Worm (Caenorhabditis elegans) whole organism, L1 larva: ENCODE measurements around the gene B0334.20.

Source experiments
- C04F5.9 ChIP-seq: sonication (generic microtip); optimal IDR thresholded peaks from 2 replicates; lab custom pipeline; 2016; ENCODE audit warnings: missing genetic modification characterization, missing compliant biosample characterization
- C16A3.4 ChIP-seq: fragments of 150-350 bp; optimal IDR thresholded peaks from 2 replicates; lab custom pipeline; 2014; ENCODE audit warnings: missing biosample characterization, missing genetic modification characterization
- F16B12.6 ChIP-seq: fragments of 150-350 bp; optimal IDR thresholded peaks from 2 replicates; lab custom pipeline; 2014; ENCODE audit warnings: missing biosample characterization, missing genetic modification characterization
- alr-1 ChIP-seq: fragments of 200-800 bp; sonication (Bioruptor generic); optimal IDR thresholded peaks from 2 replicates; lab custom pipeline; 2018; ENCODE audit warnings: borderline replicate concordance, mild to moderate bottlenecking, missing genetic modification characterization, missing compliant biosample characterization
- ama-1 ChIP-seq: fragments of 150-350 bp; optimal IDR thresholded peaks from 2 replicates; lab custom pipeline; 2014
- ceh-8 ChIP-seq: fragments of 200-800 bp; sonication (Bioruptor generic); optimal IDR thresholded peaks from 2 replicates; lab custom pipeline; 2018; ENCODE audit warnings: mild to moderate bottlenecking, missing genetic modification characterization, moderate library complexity, missing compliant biosample characterization
- dpl-1 ChIP-seq, 3 experiments: fragments of 150-350 bp in 2 of 3; sonication (generic microtip) in 1 of 3; optimal IDR thresholded peaks; 2 replicates each; lab custom pipeline; 2014 to 2017; ENCODE audit warnings: missing biosample characterization in 3 of 3, missing genetic modification characterization in 3 of 3, missing genetic modification reagents in 3 of 3
- dsc-1 ChIP-seq: sonication (generic microtip); optimal IDR thresholded peaks from 2 replicates; lab custom pipeline; 2016; ENCODE audit warnings: mild to moderate bottlenecking, missing genetic modification characterization, missing compliant biosample characterization
- efl-1 ChIP-seq, 4 experiments: fragments of 150-350 bp; optimal IDR thresholded peaks in 3 of 4; peaks in 1 of 4; 1 replicate in 1 of 4; 2 replicates in 3 of 4; lab custom pipeline; 2014; ENCODE audit warnings: missing biosample characterization in 2 of 4, missing genetic modification characterization in 2 of 4, missing genetic modification reagents in 2 of 4
- egl-13 ChIP-seq: sonication (generic microtip); optimal IDR thresholded peaks from 2 replicates; lab custom pipeline; 2016; ENCODE audit warnings: missing genotype, missing genetic modification reagents, missing genetic modification characterization, missing compliant biosample characterization
- egl-27 ChIP-seq, 2 experiments: fragments of 150-350 bp in 1 of 2; sonication (generic microtip); optimal IDR thresholded peaks; 3 replicates each; lab custom pipeline; 2017 to 2018; ENCODE audit warnings: missing biosample characterization in 2 of 2, missing genetic modification characterization in 2 of 2, missing genetic modification reagents in 2 of 2
- elt-2 ChIP-seq: sonication (generic microtip); optimal IDR thresholded peaks from 2 replicates; lab custom pipeline; 2016; ENCODE audit warnings: missing genetic modification characterization, mild to moderate bottlenecking, inconsistent platforms, missing compliant biosample characterization, missing genetic modification reagents
- fkh-10 ChIP-seq: sonication (generic microtip); optimal IDR thresholded peaks from 2 replicates; lab custom pipeline; 2017; ENCODE audit warnings: missing biosample characterization, missing genetic modification reagents, missing genetic modification characterization
- fkh-8 ChIP-seq: sonication (generic microtip); optimal IDR thresholded peaks from 2 replicates; lab custom pipeline; 2016; ENCODE audit warnings: mild to moderate bottlenecking, missing genetic modification characterization, missing compliant biosample characterization
- hlh-4 ChIP-seq: sonication (generic microtip); optimal IDR thresholded peaks from 2 replicates; lab custom pipeline; 2016; ENCODE audit warnings: mild to moderate bottlenecking, missing genetic modification characterization, missing compliant biosample characterization
- irx-1 ChIP-seq: sonication (generic microtip); optimal IDR thresholded peaks from 2 replicates; lab custom pipeline; 2016; ENCODE audit warnings: missing genetic modification characterization, missing compliant biosample characterization
- lin-13 ChIP-seq: fragments of 150-350 bp; optimal IDR thresholded peaks from 2 replicates; lab custom pipeline; 2014; ENCODE audit warnings: missing biosample characterization, missing genetic modification reagents, missing genetic modification characterization
- lin-15B ChIP-seq: fragments of 150-350 bp; sonication (generic microtip); optimal IDR thresholded peaks from 3 replicates; lab custom pipeline; 2014; ENCODE audit warnings: missing biosample characterization, missing genetic modification characterization
- lin-35 ChIP-seq, 2 experiments: fragments of 150-350 bp; optimal IDR thresholded peaks; 2 replicates each; lab custom pipeline; 2014; ENCODE audit warnings: missing biosample characterization in 2 of 2, missing genetic modification characterization in 2 of 2, missing genetic modification reagents in 2 of 2
- lin-39 ChIP-seq: fragments of 150-350 bp; optimal IDR thresholded peaks from 2 replicates; lab custom pipeline; 2014; ENCODE audit warnings: missing biosample characterization, missing genetic modification reagents, missing genetic modification characterization
- lir-3 ChIP-seq: sonication (generic microtip); optimal IDR thresholded peaks from 2 replicates; lab custom pipeline; 2016; ENCODE audit warnings: mild to moderate bottlenecking, missing genetic modification characterization, moderate library complexity, missing compliant biosample characterization; ENCODE audit not compliant: poor library complexity
- mab-9 ChIP-seq: fragments of 200-800 bp; sonication (Bioruptor generic); IDR thresholded peaks from 2 replicates; pipeline ENCODE4 v1.3.6; 2022; ENCODE audit warnings: missing genetic modification reagents, missing genetic modification characterization, missing compliant biosample characterization
- mdl-1 ChIP-seq, 2 experiments: fragments of 150-350 bp; optimal IDR thresholded peaks; 2 replicates each; lab custom pipeline; 2014 to 2017; ENCODE audit warnings: missing biosample characterization in 2 of 2, missing genetic modification characterization in 2 of 2, inconsistent platforms in 1 of 2
- nhr-11 ChIP-seq: fragments of 150-350 bp; optimal IDR thresholded peaks from 2 replicates; lab custom pipeline; 2014; ENCODE audit warnings: missing biosample characterization, missing genetic modification characterization
- nhr-19 ChIP-seq: fragments of 200-800 bp; sonication (Bioruptor generic); conservative IDR thresholded peaks from 2 replicates; pipeline ENCODE4 v1.3.6; 2022; ENCODE audit warnings: missing genetic modification characterization, missing compliant biosample characterization
- nhr-237 ChIP-seq: fragments of 150-350 bp; optimal IDR thresholded peaks from 2 replicates; lab custom pipeline; 2014; ENCODE audit warnings: missing biosample characterization, missing genetic modification characterization
- nhr-28 ChIP-seq: fragments of 150-350 bp; optimal IDR thresholded peaks from 2 replicates; lab custom pipeline; 2014; ENCODE audit warnings: missing biosample characterization, missing genetic modification characterization
- nhr-71 ChIP-seq: sonication (generic microtip); optimal IDR thresholded peaks from 2 replicates; lab custom pipeline; 2016; ENCODE audit warnings: mild to moderate bottlenecking, missing genetic modification characterization, moderate library complexity, missing compliant biosample characterization
- nhr-76 ChIP-seq: sonication (generic microtip); optimal IDR thresholded peaks from 2 replicates; lab custom pipeline; 2017; ENCODE audit warnings: missing biosample characterization, missing genetic modification characterization
- nhr-77 ChIP-seq: fragments of 150-350 bp; optimal IDR thresholded peaks from 2 replicates; lab custom pipeline; 2014; ENCODE audit warnings: missing biosample characterization, missing genetic modification characterization
- nhr-84 ChIP-seq: sonication (generic microtip); optimal IDR thresholded peaks from 2 replicates; lab custom pipeline; 2017; ENCODE audit warnings: missing biosample characterization, missing genetic modification characterization
- nhr-85 ChIP-seq: sonication (generic microtip); peaks from one replicate; lab custom pipeline; 2016; ENCODE audit warnings: missing genetic modification characterization, inconsistent platforms, missing compliant biosample characterization
- rnt-1 ChIP-seq: sonication (generic microtip); optimal IDR thresholded peaks from 2 replicates; lab custom pipeline; 2016; ENCODE audit warnings: mild to moderate bottlenecking, missing genetic modification characterization, moderate library complexity, missing compliant biosample characterization
- skn-1 ChIP-seq: fragments of 150-350 bp; optimal IDR thresholded peaks from 2 replicates; lab custom pipeline; 2014; ENCODE audit warnings: missing biosample characterization, missing genetic modification characterization
- snpc-4 ChIP-seq: fragments of 150-350 bp; optimal IDR thresholded peaks from 2 replicates; lab custom pipeline; 2014; ENCODE audit warnings: missing biosample characterization, missing genetic modification characterization
- sox-4 ChIP-seq: sonication (generic microtip); optimal IDR thresholded peaks from 2 replicates; lab custom pipeline; 2016; ENCODE audit warnings: missing genetic modification characterization, missing compliant biosample characterization
- sptf-1 ChIP-seq: fragments of 150-350 bp; optimal IDR thresholded peaks from 2 replicates; lab custom pipeline; 2014; ENCODE audit warnings: missing biosample characterization, missing genetic modification characterization
- swsn-7 ChIP-seq: sonication (generic microtip); optimal IDR thresholded peaks from 2 replicates; lab custom pipeline; 2016; ENCODE audit warnings: missing genetic modification characterization, missing compliant biosample characterization
- tlp-1 ChIP-seq: fragments of 150-350 bp; optimal IDR thresholded peaks from 2 replicates; lab custom pipeline; 2014; ENCODE audit warnings: missing biosample characterization, missing genetic modification characterization
- unc-62 ChIP-seq: fragments of 150-350 bp; optimal IDR thresholded peaks from 2 replicates; lab custom pipeline; 2014; ENCODE audit warnings: missing biosample characterization, missing genetic modification reagents, missing genetic modification characterization
- unc-86 ChIP-seq: sonication (generic microtip); optimal IDR thresholded peaks from 2 replicates; lab custom pipeline; 2016; ENCODE audit warnings: missing genetic modification characterization, missing compliant biosample characterization
- vab-15 ChIP-seq: sonication (generic microtip); optimal IDR thresholded peaks from 2 replicates; lab custom pipeline; 2017; ENCODE audit warnings: missing genotype, mild to moderate bottlenecking, missing genetic modification characterization, missing compliant biosample characterization
- ztf-11 ChIP-seq, 2 experiments: sonication (generic microtip); optimal IDR thresholded peaks; 2 replicates each; lab custom pipeline; 2016 to 2017; ENCODE audit warnings: missing genetic modification characterization in 2 of 2, missing biosample characterization in 1 of 2, missing compliant biosample characterization in 1 of 2
- ztf-4 ChIP-seq: fragments of 150-350 bp; optimal IDR thresholded peaks from 2 replicates; lab custom pipeline; 2014; ENCODE audit warnings: missing biosample characterization, missing genetic modification characterization

The B0334.20 gene

DNA sequence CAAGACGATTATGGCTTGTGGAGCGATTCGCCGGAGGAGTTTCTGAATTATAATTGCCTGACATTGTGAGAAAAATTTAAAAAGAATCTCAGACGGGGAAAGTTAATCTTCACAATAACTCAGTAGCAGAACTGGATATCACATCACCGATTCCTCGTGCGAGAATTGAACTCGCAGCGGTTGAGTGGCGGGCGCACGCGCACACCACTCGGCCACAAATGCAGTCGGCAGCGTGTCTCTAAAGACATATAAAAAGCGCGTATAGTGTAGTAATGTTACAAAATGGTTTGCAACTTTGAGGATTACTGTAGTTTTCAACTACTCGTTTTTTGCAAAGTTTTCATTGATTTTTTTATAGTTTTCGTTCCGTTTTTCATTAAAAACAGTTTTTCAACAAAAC lies 15.7 kb downstream of the B0334.20 start (continued):
- TF ChIP-seq ceh-8 (GFP tag; lab: Kevin White, UChicago) (no peak), sox-4 (no peak), nhr-76 (tag; lab: Kevin White, UChicago) (no peak), sptf-1 (tag; lab: Kevin White, UChicago) (no peak), ama-1 (no peak), ztf-4 (tag; lab: Kevin White, UChicago) (peak; percentile 14), skn-1 (peak; percentile 41), dpl-1 (GFP tag; optimal IDR thresholded peaks at IDR 0.05; lab: Kevin White, UChicago) (peak; percentile 19 to 61 (median 59))
- TF ChIP-seq, all 84 proteins: peak for 44

DNA sequence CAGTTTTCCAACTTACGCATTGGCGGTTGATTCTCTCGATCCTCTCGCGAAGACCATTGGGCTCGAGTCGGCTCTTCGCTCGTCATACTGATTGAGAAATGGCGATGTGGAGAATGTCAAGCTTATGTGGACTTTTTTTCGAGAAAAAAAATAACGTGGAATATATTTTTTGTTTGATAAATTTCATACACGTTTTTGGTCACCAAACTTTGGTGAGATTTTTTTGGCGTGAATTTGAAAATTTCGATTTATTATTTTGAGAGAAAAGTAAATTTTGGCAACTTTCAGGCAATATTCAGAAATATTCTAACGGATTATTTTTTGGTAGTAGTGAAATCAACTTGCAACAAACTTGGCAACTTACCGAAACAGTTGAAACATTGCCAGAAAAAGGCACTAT lies 21.2 kb downstream of the B0334.20 start, which contains the start of gene W02B12.12:
W02B12.12 (minus strand) TSS at position 101 of the 400 bp plus-strand sequence.
- no peak for TF ChIP-seq dsc-1 (tag; lab: Kevin White, UChicago)
- no peak for TF ChIP-seq ztf-4 (tag; lab: Kevin White, UChicago)
- TF ChIP-seq egl-27 (tag; optimal IDR thresholded peaks at IDR 0.05; lab: Kevin White, UChicago) = no peak
- no peak for TF ChIP-seq hlh-4
- no peak for TF ChIP-seq lir-3
- no peak for TF ChIP-seq vab-15
- no peak for TF ChIP-seq nhr-71 (tag; lab: Kevin White, UChicago)
- TF ChIP-seq, all 84 proteins: peak for 0

DNA sequence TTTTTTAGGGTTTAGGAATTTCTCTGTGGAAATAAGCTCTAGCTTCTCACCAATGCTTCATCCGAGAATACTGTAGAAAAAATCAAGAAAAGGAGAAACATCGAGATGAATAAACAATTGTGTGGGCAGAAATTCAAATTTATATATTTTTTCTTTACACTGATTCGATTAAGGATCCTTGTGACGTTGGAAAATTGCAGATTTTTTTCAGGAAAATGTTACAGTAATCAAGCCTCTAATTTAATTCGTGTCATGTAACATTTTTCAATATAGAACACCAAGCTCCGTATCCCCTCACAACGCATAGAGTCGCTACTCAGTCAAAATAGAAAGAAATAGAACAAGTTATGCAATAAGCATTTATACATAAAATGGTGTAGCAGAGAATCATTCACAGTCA lies 23.8 kb downstream of the B0334.20 start, which contains the start of gene W02B12.16:
W02B12.16 (minus strand) TSS at position 101 of the 400 bp plus-strand sequence.
- no peak for TF ChIP-seq lin-39 (tag; lab: Kevin White, UChicago)
- TF ChIP-seq nhr-85 = no peak
- no peak for TF ChIP-seq elt-2
- no peak for TF ChIP-seq lin-35 (GFP tag; optimal IDR thresholded peaks at IDR 0.05; lab: Kevin White, UChicago)
- no peak for TF ChIP-seq rnt-1 (tag; lab: Kevin White, UChicago)

DNA sequence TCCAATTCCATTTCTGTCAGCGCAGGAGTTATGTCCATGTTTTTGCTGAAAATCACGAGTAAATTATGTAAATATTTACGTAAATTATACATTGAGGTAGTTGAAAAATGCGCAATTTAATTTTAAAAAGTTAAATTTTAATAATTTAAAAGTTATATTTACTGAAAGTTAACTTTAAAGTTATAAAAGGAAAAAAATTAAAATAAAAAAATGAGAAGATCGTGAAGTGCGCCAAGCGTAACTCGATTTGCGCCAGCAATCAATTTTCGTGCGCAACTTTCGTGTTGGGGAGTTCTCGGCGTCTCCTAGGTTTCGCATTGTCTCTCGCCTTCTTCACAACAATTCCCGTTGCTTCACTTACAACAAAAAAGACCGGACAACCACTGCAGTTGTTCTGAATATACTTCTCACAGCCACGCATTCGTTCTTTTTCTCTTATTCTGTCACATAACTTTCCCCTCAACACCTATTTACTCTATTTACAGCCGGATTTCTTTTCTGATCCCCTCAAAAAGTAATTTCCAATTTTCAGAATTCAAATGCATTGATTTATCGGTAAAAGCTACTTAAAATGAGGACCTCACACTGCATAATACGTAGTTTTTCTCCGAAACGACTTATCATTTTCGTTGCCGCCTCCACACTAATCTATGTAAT lies 26.6 kb downstream of the B0334.20 start, which contains the start of the genes metl-1 and W02B12.11:
metl-1 (minus strand) TSS at position 51 of the 657 bp plus-strand sequence.
W02B12.11 (plus strand) TSS at position 337 of the 657 bp plus-strand sequence.
- TF ChIP-seq ztf-11 (tag; optimal IDR thresholded peaks at IDR 0.05; lab: Kevin White, UChicago) (peak in 1 of 2 experiments; percentile 55), sox-4 (peak; percentile 34), ztf-4 (tag; lab: Kevin White, UChicago) (peak; percentile 80), efl-1 (optimal IDR thresholded peaks at IDR 0.05; lab: Kevin White, UChicago) (peak; percentile 80 to 85), efl-1 (GFP tag; optimal IDR thresholded peaks at IDR 0.05 in 1 of 2; lab: Kevin White, UChicago) (peak; percentile 79 to 98), egl-13 (peak; percentile 58), C04F5.9 (tag; lab: Kevin White, UChicago) (peak; percentile 69), nhr-85 (peak; percentile 91), nhr-28 (tag; lab: Kevin White, UChicago) (no peak), ceh-8 (GFP tag; lab: Kevin White, UChicago) (peak; percentile 70), ama-1 (no peak), alr-1 (tag; lab: Kevin White, UChicago) (no peak), vab-15 (no peak), swsn-7 (peak; percentile 90), lin-13 (GFP tag; lab: Kevin White, UChicago) (peak; percentile 67), snpc-4 (tag; lab: Kevin White, UChicago) (peak; percentile 81), hlh-4 (no peak), F16B12.6 (tag; lab: Kevin White, UChicago) (peak; percentile 54), mab-9 (GFP tag; lab: Robert Waterston, UW) (peak; percentile 78), nhr-11 (peak; percentile 49), unc-86 (peak; percentile 82), nhr-19 (GFP tag; lab: Robert Waterston, UW) (peak; percentile 92), tlp-1 (tag; lab: Kevin White, UChicago) (no peak), lin-15B (tag; lab: Kevin White, UChicago) (peak; percentile 69), nhr-84 (tag; lab: Kevin White, UChicago) (no peak), fkh-8 (tag; lab: Kevin White, UChicago) (peak; percentile 79), dsc-1 (tag; lab: Kevin White, UChicago) (peak; percentile 90), fkh-10 (GFP tag; lab: Kevin White, UChicago) (peak; percentile 51), C16A3.4 (tag; lab: Kevin White, UChicago) (peak; percentile 88), mdl-1 (tag; optimal IDR thresholded peaks at IDR 0.05; lab: Kevin White, UChicago) (peak in 1 of 2 experiments; percentile 62), rnt-1 (tag; lab: Kevin White, UChicago) (peak; percentile 93), nhr-237 (tag; lab: Kevin White, UChicago) (no peak), nhr-77 (tag; lab: Kevin White, UChicago) (peak; percentile 39), lin-39 (tag; lab: Kevin White, UChicago) (peak; percentile 88), unc-62 (no peak), skn-1 (peak; percentile 72), irx-1 (tag; lab: Kevin White, UChicago) (peak; percentile 74)
